Worm (Caenorhabditis elegans) whole organism, young adult: ENCODE data around the gene R148.8.

Source experiments
- B0336.3 ChIP-seq: fragments of 200-800 bp; sonication (Bioruptor generic); IDR thresholded peaks from 2 replicates; pipeline ENCODE4 v1.3.6; 2022; ENCODE audit warnings: missing genetic modification characterization, missing compliant biosample characterization
- F33H1.4 ChIP-seq: fragments of 200-800 bp; sonication (Bioruptor generic); IDR thresholded peaks from 2 replicates; pipeline ENCODE4 v1.3.6; 2022; ENCODE audit warnings: missing genetic modification reagents, missing genetic modification characterization, missing compliant biosample characterization
- F39B2.1 ChIP-seq: fragments of 200-800 bp; sonication (Bioruptor generic); IDR thresholded peaks from 2 replicates; pipeline ENCODE4 v1.3.6; 2022; ENCODE audit warnings: missing genetic modification reagents, missing genetic modification characterization, missing compliant biosample characterization
- K11D2.4 ChIP-seq: fragments of 200-800 bp; sonication (Bioruptor generic); IDR thresholded peaks from 2 replicates; pipeline ENCODE4 v1.3.6; 2022; ENCODE audit warnings: missing genetic modification reagents, missing genetic modification characterization, missing compliant biosample characterization
- K12H6.12 ChIP-seq: fragments of 200-800 bp; sonication (Bioruptor generic); optimal IDR thresholded peaks from 2 replicates; lab custom pipeline; 2018; ENCODE audit warnings: mild to moderate bottlenecking, missing genetic modification characterization, missing compliant biosample characterization
- Y53G8AR.9 ChIP-seq: fragments of 200-800 bp; sonication (Bioruptor generic); conservative IDR thresholded peaks from 2 replicates; pipeline ENCODE4 v1.3.6; 2022; ENCODE audit warnings: missing genetic modification reagents, missing genetic modification characterization, missing compliant biosample characterization
- ZK185.1 ChIP-seq: sonication (generic microtip); optimal IDR thresholded peaks from 2 replicates; lab custom pipeline; 2016; ENCODE audit warnings: mild to moderate bottlenecking, missing genetic modification characterization, missing compliant biosample characterization; ENCODE audit not compliant: poor library complexity, severe bottlenecking
- aptf-2 ChIP-seq: fragments of 200-800 bp; sonication (Bioruptor generic); conservative IDR thresholded peaks from 2 replicates; pipeline ENCODE4 v1.3.6; 2022; ENCODE audit warnings: missing genetic modification reagents, missing genetic modification characterization, missing compliant biosample characterization
- athp-1 ChIP-seq: sonication (generic microtip); optimal IDR thresholded peaks from 2 replicates; lab custom pipeline; 2017; ENCODE audit warnings: mild to moderate bottlenecking, missing genetic modification characterization, missing compliant biosample characterization
- bed-2 ChIP-seq: fragments of 200-800 bp; sonication (Bioruptor generic); IDR thresholded peaks from 2 replicates; pipeline ENCODE4 v1.3.6; 2022; ENCODE audit warnings: missing genetic modification reagents, missing genetic modification characterization, missing compliant biosample characterization
- ceh-27 ChIP-seq: fragments of 200-800 bp; sonication (Bioruptor generic); optimal IDR thresholded peaks from 2 replicates; lab custom pipeline; 2018; ENCODE audit warnings: mild to moderate bottlenecking, missing genetic modification characterization, moderate library complexity, missing compliant biosample characterization
- chd-7 ChIP-seq: sonication (generic microtip); optimal IDR thresholded peaks from 2 replicates; lab custom pipeline; 2016; ENCODE audit warnings: mild to moderate bottlenecking, missing genetic modification characterization, moderate library complexity, missing compliant biosample characterization
- die-1 ChIP-seq: sonication (generic microtip); optimal IDR thresholded peaks from 2 replicates; lab custom pipeline; 2016; ENCODE audit warnings: missing genotype, mild to moderate bottlenecking, missing genetic modification characterization, missing compliant biosample characterization
- dox-1 ChIP-seq: fragments of 200-800 bp; sonication (Bioruptor generic); IDR thresholded peaks from 2 replicates; pipeline ENCODE4 v1.3.6; 2022; ENCODE audit warnings: missing genetic modification reagents, missing genetic modification characterization, missing compliant biosample characterization
- egl-18 ChIP-seq: fragments of 200-800 bp; sonication (Bioruptor generic); IDR thresholded peaks from 2 replicates; pipeline ENCODE4 v1.3.6; 2022; ENCODE audit warnings: missing genetic modification reagents, missing genetic modification characterization, missing compliant biosample characterization
- egrh-3 ChIP-seq: fragments of 200-800 bp; sonication (Bioruptor generic); IDR thresholded peaks from 2 replicates; pipeline ENCODE4 v1.3.6; 2022; ENCODE audit warnings: missing genetic modification reagents, missing genetic modification characterization, missing compliant biosample characterization
- ekl-4 ChIP-seq: fragments of 200-800 bp; sonication (Bioruptor generic); IDR thresholded peaks from 2 replicates; pipeline ENCODE4 v1.3.6; 2022; ENCODE audit warnings: missing genetic modification reagents, missing genetic modification characterization, missing compliant biosample characterization
- hmg-1.2 ChIP-seq: fragments of 200-800 bp; sonication (Bioruptor generic); IDR thresholded peaks from 2 replicates; pipeline ENCODE4 v1.3.6; 2022; ENCODE audit warnings: missing genetic modification reagents, missing genetic modification characterization, missing compliant biosample characterization
- hsf-1 ChIP-seq: fragments of 200-800 bp; sonication (Bioruptor generic); IDR thresholded peaks from 2 replicates; pipeline ENCODE4 v1.3.6; 2022; ENCODE audit warnings: missing genetic modification reagents, missing genetic modification characterization, missing compliant biosample characterization
- lin-40 ChIP-seq: sonication (generic microtip); optimal IDR thresholded peaks from 2 replicates; lab custom pipeline; 2016; ENCODE audit warnings: missing genetic modification characterization, mild to moderate bottlenecking, missing compliant biosample characterization, missing genotype, missing genetic modification reagents
- madf-10 ChIP-seq: sonication (generic microtip); optimal IDR thresholded peaks from 2 replicates; lab custom pipeline; 2016; ENCODE audit warnings: mild to moderate bottlenecking, missing genetic modification characterization, missing compliant biosample characterization
- madf-8 ChIP-seq: fragments of 200-800 bp; sonication (Bioruptor generic); conservative IDR thresholded peaks from 2 replicates; pipeline ENCODE4 v1.3.6; 2022; ENCODE audit warnings: missing genetic modification reagents, missing genetic modification characterization, missing compliant biosample characterization
- mes-4 ChIP-seq: sonication (generic microtip); optimal IDR thresholded peaks from 2 replicates; lab custom pipeline; 2016; ENCODE audit warnings: missing genotype, missing genetic modification characterization, missing compliant biosample characterization
- nfyb-1 ChIP-seq: fragments of 200-800 bp; sonication (Bioruptor generic); IDR thresholded peaks from 2 replicates; pipeline ENCODE4 v1.3.6; 2022; ENCODE audit warnings: missing genetic modification reagents, missing genetic modification characterization, missing compliant biosample characterization
- pbrm-1 ChIP-seq: fragments of 200-800 bp; sonication (Bioruptor generic); IDR thresholded peaks from 2 replicates; pipeline ENCODE4 v1.3.6; 2022; ENCODE audit warnings: missing genetic modification reagents, missing genetic modification characterization, missing compliant biosample characterization
- pha-4 ChIP-seq: fragments of 150-350 bp; sonication (generic microtip); optimal IDR thresholded peaks from 2 replicates; lab custom pipeline; 2014; ENCODE audit warnings: missing biosample characterization, missing genetic modification reagents, missing genetic modification characterization
- sdz-38 ChIP-seq: sonication (generic microtip); optimal IDR thresholded peaks from 2 replicates; lab custom pipeline; 2016; ENCODE audit warnings: missing genotype, missing genetic modification characterization, missing compliant biosample characterization
- snpc-1.1 ChIP-seq: sonication (generic microtip); optimal IDR thresholded peaks from 2 replicates; lab custom pipeline; 2017; ENCODE audit warnings: missing genetic modification characterization, mild to moderate bottlenecking, missing compliant biosample characterization, antibody characterized with exemption, moderate library complexity, missing genotype, missing genetic modification reagents; ENCODE audit not compliant: insufficient read depth
- snpc-1.3 ChIP-seq: sonication (generic microtip); optimal IDR thresholded peaks from 2 replicates; lab custom pipeline; 2017; ENCODE audit warnings: missing genetic modification characterization, mild to moderate bottlenecking, missing compliant biosample characterization, antibody characterized with exemption, moderate library complexity, missing genotype, missing genetic modification reagents; ENCODE audit not compliant: insufficient read depth
- tbp1 ChIP-seq: fragments of 200-800 bp; sonication (Bioruptor generic); optimal IDR thresholded peaks from 2 replicates; lab custom pipeline; 2018; ENCODE audit warnings: mild to moderate bottlenecking, missing genetic modification characterization, missing compliant biosample characterization
- unc-62 ChIP-seq: fragments of 150-350 bp; optimal IDR thresholded peaks from 2 replicates; lab custom pipeline; 2014; ENCODE audit warnings: missing biosample characterization, missing genetic modification reagents, missing genetic modification characterization
- xnd-1 ChIP-seq: sonication (generic microtip); optimal IDR thresholded peaks from 2 replicates; lab custom pipeline; 2016; ENCODE audit warnings: missing genotype, missing genetic modification reagents, missing genetic modification characterization, missing compliant biosample characterization
- zim-3 ChIP-seq: sonication (generic microtip); optimal IDR thresholded peaks from 2 replicates; lab custom pipeline; 2017; ENCODE audit warnings: mild to moderate bottlenecking, missing genetic modification characterization, moderate library complexity, missing compliant biosample characterization
- ztf-25 ChIP-seq: fragments of 200-800 bp; sonication (Bioruptor generic); IDR thresholded peaks from 2 replicates; pipeline ENCODE4 v1.3.6; 2022; ENCODE audit warnings: missing genetic modification reagents, missing genetic modification characterization, missing compliant biosample characterization

Gene R148.8

ce11 chrIII:3200563-3200962 lies 9.3 kb downstream of the R148.8 start:
- TF ChIP-seq K11D2.4 (GFP tag; lab: Robert Waterston, UW) (no peak), ceh-27 (GFP tag; lab: Kevin White, UChicago) (no peak), ztf-25 (no peak), zim-3 (tag; lab: Kevin White, UChicago) (no peak), unc-62 (no peak), madf-10 (tag; lab: Kevin White, UChicago) (no peak)
- TF ChIP-seq, all 124 proteins: peak for 0

ce11 chrIII:3203589-3203988 lies 12.3 kb downstream of the R148.8 start:
- TF ChIP-seq hmg-1.2 (GFP tag; lab: Robert Waterston, UW) (peak; percentile 90), F39B2.1 (no peak)

- TF ChIP-seq ZK185.1 (no peak), ekl-4 (GFP tag; lab: Robert Waterston, UW) (no peak), pha-4 (tag; lab: Kevin White, UChicago) (no peak), dox-1 (GFP tag; lab: Robert Waterston, UW) (no peak), die-1 (tag; lab: Kevin White, UChicago) (no peak), lin-40 (no peak), tbp1 (GFP tag; lab: Kevin White, UChicago) (no peak), xnd-1 (tag; lab: Kevin White, UChicago) (no peak), aptf-2 (GFP tag; lab: Robert Waterston, UW) (no peak), sdz-38 (tag; lab: Kevin White, UChicago) (no peak)
These were observed 27.8 kb downstream of the R148.8 start, which contains the start of gene frm-8 for ce11 chrIII:3219050-3219449. TSS of gene frm-8 (minus strand) at chrIII:3219150.

ce11 chrIII:3220287-3220686 lies 29.0 kb downstream of the R148.8 start:
- TF ChIP-seq K12H6.12 (tag; lab: Kevin White, UChicago), result peak; percentile 19
- TF ChIP-seq K11D2.4 (GFP tag; lab: Robert Waterston, UW), result no peak
- TF ChIP-seq athp-1, result no peak
- TF ChIP-seq egrh-3, result no peak
- peak; percentile 73 for TF ChIP-seq hmg-1.2 (GFP tag; lab: Robert Waterston, UW)
- TF ChIP-seq snpc-1.1 (tag; lab: Kevin White, UChicago), result no peak
- no peak for TF ChIP-seq B0336.3 (GFP tag; lab: Robert Waterston, UW)
- no peak for TF ChIP-seq madf-8
- TF ChIP-seq hsf-1 (GFP tag; lab: Robert Waterston, UW), result no peak
- 0 out of 2 replicates have a peak, but pooled peaks have one; percentile 16 for TF ChIP-seq nfyb-1 (GFP tag; lab: Robert Waterston, UW)
- no peak for TF ChIP-seq Y53G8AR.9 (GFP tag; lab: Robert Waterston, UW)
- TF ChIP-seq pbrm-1 (GFP tag; lab: Robert Waterston, UW), result 0 out of 2 replicates have a peak, but pooled peaks have one; percentile 14
- no peak for TF ChIP-seq bed-2 (GFP tag; lab: Robert Waterston, UW)
- no peak for TF ChIP-seq snpc-1.3 (tag; lab: Kevin White, UChicago)
- TF ChIP-seq F33H1.4 (GFP tag; lab: Robert Waterston, UW), result no peak

- TF ChIP-seq sdz-38 (tag; lab: Kevin White, UChicago) (no peak), chd-7 (no peak), hmg-1.2 (GFP tag; lab: Robert Waterston, UW) (peak; percentile 78), mes-4 (no peak), egrh-3 (0 out of 2 replicates have a peak, but pooled peaks have one; percentile 17), egl-18 (GFP tag; lab: Robert Waterston, UW) (no peak)
These were observed 31.4 kb downstream of the R148.8 start for ce11 chrIII:3222707-3223106.
